Worm (Caenorhabditis elegans) whole organism, late embryonic: ENCODE measurements around the gene K08F11.1.
A peak's percentile ranks its signal among the peaks of the same experiment; 100 is the strongest.

ENCODE experiments used
- K09A11.1 ChIP-seq: sonication (generic microtip); optimal IDR thresholded peaks from 2 replicates; lab custom pipeline; 2017; ENCODE audit warnings: antibody characterized with exemption, mild to moderate bottlenecking, missing genetic modification characterization, missing compliant biosample characterization; ENCODE audit not compliant: insufficient read depth
- T23F11.4 ChIP-seq: fragments of 200-800 bp; sonication (Bioruptor generic); optimal IDR thresholded peaks from 2 replicates; lab custom pipeline; 2018; ENCODE audit warnings: mild to moderate bottlenecking, missing genetic modification characterization, missing compliant biosample characterization
- Y22D7AL.16 ChIP-seq: sonication (generic microtip); optimal IDR thresholded peaks from 2 replicates; lab custom pipeline; 2016; ENCODE audit warnings: missing genetic modification characterization, missing compliant biosample characterization
- ahr-1 ChIP-seq: sonication (generic microtip); optimal IDR thresholded peaks from 2 replicates; lab custom pipeline; 2016; ENCODE audit warnings: missing genetic modification characterization, missing compliant biosample characterization
- ceh-14 ChIP-seq: sonication (generic microtip); optimal IDR thresholded peaks from 2 replicates; lab custom pipeline; 2016; ENCODE audit warnings: missing genotype, missing genetic modification characterization, missing compliant biosample characterization
- ceh-2 ChIP-seq: sonication (generic microtip); optimal IDR thresholded peaks from 2 replicates; lab custom pipeline; 2016; ENCODE audit warnings: missing genotype, missing genetic modification characterization, missing compliant biosample characterization
- ceh-22 ChIP-seq: sonication (generic microtip); optimal IDR thresholded peaks from 2 replicates; lab custom pipeline; 2017; ENCODE audit warnings: missing biosample characterization, missing genetic modification characterization
- ceh-24 ChIP-seq: sonication (generic microtip); optimal IDR thresholded peaks from 2 replicates; lab custom pipeline; 2016; ENCODE audit warnings: mild to moderate bottlenecking, missing genetic modification characterization, missing compliant biosample characterization
- ceh-34 ChIP-seq: sonication (generic microtip); optimal IDR thresholded peaks from 2 replicates; lab custom pipeline; 2016; ENCODE audit warnings: mild to moderate bottlenecking, missing genetic modification characterization, missing compliant biosample characterization
- ceh-45 ChIP-seq: fragments of 200-800 bp; sonication (Bioruptor generic); IDR thresholded peaks from 2 replicates; pipeline ENCODE4 v1.3.6; 2022; ENCODE audit warnings: missing genetic modification reagents, missing genetic modification characterization, missing compliant biosample characterization
- ceh-48 ChIP-seq: sonication (generic microtip); optimal IDR thresholded peaks from 2 replicates; lab custom pipeline; 2016; ENCODE audit warnings: missing genetic modification characterization, inconsistent platforms, missing compliant biosample characterization
- ceh-6 ChIP-seq: fragments of 200-800 bp; sonication (Bioruptor generic); optimal IDR thresholded peaks from 2 replicates; lab custom pipeline; 2018; ENCODE audit warnings: mild to moderate bottlenecking, missing genetic modification characterization, missing compliant biosample characterization
- dmd-4 ChIP-seq: sonication (generic microtip); optimal IDR thresholded peaks from 2 replicates; lab custom pipeline; 2016; ENCODE audit warnings: borderline replicate concordance, missing genetic modification characterization, missing compliant biosample characterization
- elt-2 ChIP-seq: sonication (generic microtip); optimal IDR thresholded peaks from 2 replicates; lab custom pipeline; 2016; ENCODE audit warnings: missing genetic modification reagents, missing genetic modification characterization, missing compliant biosample characterization
- hlh-15 ChIP-seq: sonication (generic microtip); optimal IDR thresholded peaks from 2 replicates; lab custom pipeline; 2016; ENCODE audit warnings: missing genetic modification characterization, missing compliant biosample characterization
- hlh-6 ChIP-seq: sonication (generic microtip); optimal IDR thresholded peaks from 2 replicates; lab custom pipeline; 2016; ENCODE audit warnings: missing genotype, missing genetic modification characterization, missing compliant biosample characterization
- hlh-8 ChIP-seq: sonication (generic microtip); optimal IDR thresholded peaks from 2 replicates; lab custom pipeline; 2016; ENCODE audit warnings: missing genotype, missing genetic modification characterization, missing compliant biosample characterization
- lin-11 ChIP-seq: fragments of 200-800 bp; sonication (Bioruptor generic); optimal IDR thresholded peaks from 2 replicates; lab custom pipeline; 2018; ENCODE audit warnings: mild to moderate bottlenecking, missing genetic modification characterization, missing compliant biosample characterization
- nfya-1 ChIP-seq: sonication (generic microtip); optimal IDR thresholded peaks from 2 replicates; lab custom pipeline; 2017; ENCODE audit warnings: missing genetic modification characterization, mild to moderate bottlenecking, missing compliant biosample characterization, antibody characterized with exemption, moderate library complexity
- nhr-11 ChIP-seq: fragments of 150-350 bp; optimal IDR thresholded peaks from 2 replicates; lab custom pipeline; 2014; ENCODE audit warnings: missing biosample characterization, missing genetic modification characterization
- pag-3 ChIP-seq: sonication (generic microtip); optimal IDR thresholded peaks from 2 replicates; lab custom pipeline; 2016; ENCODE audit warnings: missing compliant biosample characterization, missing genetic modification characterization, borderline replicate concordance
- pat-9 ChIP-seq: fragments of 200-800 bp; sonication (Bioruptor generic); optimal IDR thresholded peaks from 2 replicates; lab custom pipeline; 2018; ENCODE audit warnings: mild to moderate bottlenecking, missing genetic modification characterization, moderate library complexity, missing compliant biosample characterization
- pax-1 ChIP-seq: fragments of 150-350 bp; optimal IDR thresholded peaks from 2 replicates; lab custom pipeline; 2014; ENCODE audit warnings: missing biosample characterization, missing genetic modification characterization
- pha-2 ChIP-seq: sonication (generic microtip); optimal IDR thresholded peaks from 2 replicates; lab custom pipeline; 2017; ENCODE audit warnings: mild to moderate bottlenecking, missing genetic modification characterization, missing compliant biosample characterization
- pros-1 ChIP-seq: fragments of 150-350 bp; optimal IDR thresholded peaks from 2 replicates; lab custom pipeline; 2014; ENCODE audit warnings: missing biosample characterization, missing genetic modification reagents, missing genetic modification characterization
- ref-2 ChIP-seq: sonication (generic microtip); optimal IDR thresholded peaks from 2 replicates; lab custom pipeline; 2016; ENCODE audit warnings: missing genetic modification characterization, missing compliant biosample characterization
- rnt-1 ChIP-seq: sonication (generic microtip); optimal IDR thresholded peaks from 2 replicates; lab custom pipeline; 2016; ENCODE audit warnings: missing genetic modification characterization, missing compliant biosample characterization
- sdc-2 ChIP-seq: sonication (generic microtip); optimal IDR thresholded peaks from 2 replicates; lab custom pipeline; 2016; ENCODE audit warnings: missing genotype, missing genetic modification characterization, missing compliant biosample characterization
- sox-2 ChIP-seq: fragments of 200-800 bp; sonication (Bioruptor generic); IDR thresholded peaks from 2 replicates; pipeline ENCODE4 v1.3.6; 2022; ENCODE audit warnings: missing genetic modification reagents, missing genetic modification characterization, missing compliant biosample characterization
- sox-4 ChIP-seq: sonication (generic microtip); optimal IDR thresholded peaks from 2 replicates; lab custom pipeline; 2017; ENCODE audit warnings: mild to moderate bottlenecking, missing genetic modification characterization, inconsistent platforms, missing compliant biosample characterization
- tbx-7 ChIP-seq: sonication (generic microtip); optimal IDR thresholded peaks from 2 replicates; lab custom pipeline; 2016; ENCODE audit warnings: missing genotype, missing genetic modification characterization, missing compliant biosample characterization
- unc-3 ChIP-seq, 2 experiments: fragments of 200-800 bp in 1 of 2; sonication (Bioruptor generic) in 1 of 2; sonication (generic microtip) in 1 of 2; conservative IDR thresholded peaks in 1 of 2; optimal IDR thresholded peaks in 1 of 2; 2 replicates each; pipeline versions ENCODE4 v1.3.6 to Lab custom; 2016 to 2022; ENCODE audit warnings: missing compliant biosample characterization in 2 of 2, missing genetic modification characterization in 2 of 2, missing genetic modification reagents in 1 of 2
- unc-42 ChIP-seq: sonication (generic microtip); optimal IDR thresholded peaks from 2 replicates; lab custom pipeline; 2016; ENCODE audit warnings: missing genotype, missing genetic modification characterization, missing compliant biosample characterization
- unc-55 ChIP-seq: sonication (generic microtip); optimal IDR thresholded peaks from 2 replicates; lab custom pipeline; 2017; ENCODE audit warnings: missing biosample characterization, missing genetic modification reagents, missing genetic modification characterization
- zip-5 ChIP-seq: sonication (generic microtip); optimal IDR thresholded peaks from 2 replicates; lab custom pipeline; 2016; ENCODE audit warnings: missing genetic modification characterization, missing compliant biosample characterization
- ztf-16 ChIP-seq: sonication (generic microtip); optimal IDR thresholded peaks from 2 replicates; lab custom pipeline; 2017; ENCODE audit warnings: missing genetic modification characterization, missing compliant biosample characterization

The K08F11.1 gene

DNA sequence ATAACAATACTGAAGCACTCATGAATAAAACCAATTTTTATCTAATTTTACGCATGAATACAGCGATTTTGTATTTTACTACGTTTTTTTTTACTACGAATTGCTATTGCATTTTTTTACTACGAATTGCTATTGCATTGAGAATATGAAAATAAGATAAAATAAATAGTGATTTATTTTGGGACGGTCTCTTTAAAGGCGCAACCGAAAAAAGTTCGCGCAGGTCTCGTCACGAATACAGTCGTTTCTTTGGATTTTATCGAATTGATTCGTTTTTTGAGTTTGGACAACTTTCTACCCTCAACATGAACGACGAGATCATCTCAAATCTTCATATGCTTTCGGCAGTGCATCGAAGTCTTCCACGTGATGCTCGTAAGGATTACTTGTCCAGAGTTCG lies 27.2 kb downstream of the K08F11.1 start, which contains the start of gene Y17G9B.4:
Y17G9B.4 (plus strand) TSS at position 306 of the 400 bp plus-strand sequence.
- TF ChIP-seq sdc-2 (tag; lab: Kevin White, UChicago) (no peak), ceh-6 (GFP tag; lab: Kevin White, UChicago) (no peak), nfya-1 (tag; lab: Kevin White, UChicago) (no peak), ceh-14 (tag; lab: Kevin White, UChicago) (no peak), ceh-45 (GFP tag; lab: Robert Waterston, UW) (no peak), ceh-2 (tag; lab: Kevin White, UChicago) (no peak), pat-9 (no peak), ceh-22 (tag; lab: Kevin White, UChicago) (no peak), lin-11 (tag; lab: Kevin White, UChicago) (no peak), sox-4 (tag; lab: Kevin White, UChicago) (no peak), pros-1 (no peak), ahr-1 (tag; lab: Kevin White, UChicago) (no peak), Y22D7AL.16 (tag; lab: Kevin White, UChicago) (no peak), hlh-6 (tag; lab: Kevin White, UChicago) (no peak), elt-2 (tag; lab: Kevin White, UChicago) (no peak), hlh-8 (tag; lab: Kevin White, UChicago) (no peak), unc-42 (tag; lab: Kevin White, UChicago) (no peak), T23F11.4 (GFP tag; lab: Kevin White, UChicago) (no peak)
- TF ChIP-seq, all 69 proteins: peak for 0

DNA sequence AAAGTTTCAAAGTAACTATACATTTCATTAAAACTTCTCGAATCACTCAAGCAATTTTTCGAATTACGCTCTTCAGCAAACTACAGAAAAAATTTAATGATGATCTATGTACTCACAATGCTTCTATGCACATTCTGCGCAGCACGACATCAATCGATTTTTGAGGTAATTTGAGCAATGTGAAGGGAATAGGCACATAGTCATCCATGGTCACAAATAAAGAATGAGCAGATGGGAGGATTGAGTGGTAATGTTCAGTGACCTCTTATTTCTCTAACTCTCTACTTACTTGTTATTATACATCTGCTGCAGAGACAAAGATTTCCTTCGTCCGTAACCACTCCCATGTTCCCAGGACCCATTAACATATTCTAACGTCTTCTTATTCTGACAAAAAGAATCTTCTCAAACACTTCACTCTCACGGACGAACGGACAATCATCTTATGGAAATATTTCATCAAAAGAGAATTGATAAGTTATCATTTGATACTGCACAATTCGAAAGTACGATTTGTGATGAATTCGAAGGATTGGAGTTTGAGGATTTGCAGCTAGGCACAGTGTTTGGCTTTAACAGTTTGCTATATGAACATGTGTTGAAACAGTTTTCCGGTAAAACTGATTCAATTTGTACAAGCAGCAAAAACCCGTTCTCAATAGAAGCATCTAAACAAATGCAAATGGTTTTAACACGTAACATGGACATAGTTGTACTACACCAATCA lies 31.4 kb downstream of the K08F11.1 start, which contains the start of the genes fbxb-77 and Y17G9B.11:
fbxb-77 (minus strand) TSS at position 229 of the 727 bp plus-strand sequence.
Y17G9B.11 (plus strand) TSS at position 677 of the 727 bp plus-strand sequence.
- TF ChIP-seq pha-2 (tag; lab: Kevin White, UChicago): no peak
- no peak for TF ChIP-seq unc-55 (GFP tag; lab: Kevin White, UChicago)
- TF ChIP-seq ceh-48 (tag; lab: Kevin White, UChicago): peak; percentile 44
- TF ChIP-seq ref-2 (tag; lab: Kevin White, UChicago): peak; percentile 34
- TF ChIP-seq ceh-6 (GFP tag; lab: Kevin White, UChicago): no peak
- TF ChIP-seq ceh-34 (tag; lab: Kevin White, UChicago): peak; percentile 61
- TF ChIP-seq lin-11 (tag; lab: Kevin White, UChicago): no peak
- no peak for TF ChIP-seq ceh-22 (tag; lab: Kevin White, UChicago)
- TF ChIP-seq, all 69 proteins: peak for 3

DNA sequence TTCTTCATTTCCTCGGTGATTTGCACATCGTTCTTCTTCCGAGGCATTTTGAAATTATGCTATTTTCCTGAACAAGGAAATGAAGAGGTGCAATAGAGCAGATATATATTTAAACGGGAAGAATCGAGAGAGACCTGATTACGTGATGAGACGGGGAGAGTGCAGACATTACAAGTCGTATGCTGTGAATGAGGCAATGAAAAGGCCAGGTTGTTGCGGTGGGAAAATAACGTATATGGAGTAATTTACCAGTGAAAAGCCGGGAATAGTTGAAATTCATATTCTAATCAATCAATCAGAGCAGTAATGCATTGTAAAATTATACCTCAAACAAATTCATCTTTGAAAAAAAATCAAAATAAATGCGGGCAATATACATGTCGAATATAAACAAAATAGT lies 34.0 kb downstream of the K08F11.1 start, which contains the start of gene Y17G9B.8:
Y17G9B.8 (minus strand) TSS at position 182 of the 400 bp plus-strand sequence.
- TF ChIP-seq sox-2 (no peak), pax-1 (tag; lab: Kevin White, UChicago) (no peak), ztf-16 (tag; lab: Kevin White, UChicago) (no peak), zip-5 (tag; lab: Kevin White, UChicago) (no peak), T23F11.4 (GFP tag; lab: Kevin White, UChicago) (no peak), ceh-24 (tag; lab: Kevin White, UChicago) (no peak), tbx-7 (tag; lab: Kevin White, UChicago) (no peak), nhr-11 (tag; lab: Kevin White, UChicago) (no peak), pag-3 (tag; lab: Kevin White, UChicago) (no peak), hlh-15 (tag; lab: Kevin White, UChicago) (no peak)

DNA sequence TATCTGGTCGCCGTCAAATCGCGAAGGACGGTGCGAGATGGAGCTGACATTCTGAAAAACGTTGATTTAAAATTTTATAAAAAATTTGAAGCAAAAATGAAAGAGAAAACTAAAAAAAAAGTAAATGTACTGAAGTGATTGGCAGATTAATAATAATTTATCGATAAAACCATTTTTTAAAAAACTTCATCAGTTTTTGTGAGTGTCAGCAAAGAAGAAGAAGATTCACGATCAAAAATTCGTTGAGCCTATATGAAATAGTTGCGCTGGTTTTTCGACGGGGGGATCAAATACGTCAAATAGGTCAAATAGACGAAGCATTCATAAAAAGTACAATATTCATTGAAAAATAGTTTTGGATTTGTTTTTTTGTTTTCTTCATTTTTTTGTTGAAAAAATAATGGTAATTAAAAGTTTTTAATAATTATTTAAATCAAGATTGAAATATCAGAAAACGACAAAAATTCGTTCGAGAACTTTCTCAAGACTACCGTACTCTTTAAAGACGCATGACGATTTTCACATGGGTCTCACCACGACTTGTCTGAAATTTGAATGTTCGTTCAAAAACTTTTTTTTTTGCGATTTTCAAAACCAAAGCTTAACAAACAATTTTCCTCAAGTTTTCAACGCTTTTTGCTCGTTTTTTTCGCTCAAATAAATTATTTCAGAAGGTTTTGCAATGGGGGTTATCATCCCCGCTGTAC lies 35.9 kb downstream of the K08F11.1 start, which contains the start of the genes memi-1 and cyp-31A3:
memi-1 (minus strand) TSS at position 51 of the 707 bp plus-strand sequence.
cyp-31A3 (plus strand) TSS at position 672 of the 707 bp plus-strand sequence.
- TF ChIP-seq tbx-7 (tag; lab: Kevin White, UChicago) (no peak), pag-3 (tag; lab: Kevin White, UChicago) (no peak), sox-2 (no peak), ceh-34 (tag; lab: Kevin White, UChicago) (no peak), hlh-8 (tag; lab: Kevin White, UChicago) (no peak), ceh-2 (tag; lab: Kevin White, UChicago) (no peak), rnt-1 (tag; lab: Kevin White, UChicago) (no peak), ceh-45 (GFP tag; lab: Robert Waterston, UW) (no peak), pax-1 (tag; lab: Kevin White, UChicago) (no peak), dmd-4 (tag; lab: Kevin White, UChicago) (no peak), K09A11.1 (tag; lab: Kevin White, UChicago) (no peak), unc-3 (GFP tag; conservative IDR thresholded peaks at IDR 0.05; lab: Robert Waterston, UW) (no peak), unc-3 (tag; optimal IDR thresholded peaks at IDR 0.05; lab: Kevin White, UChicago) (no peak)
